Worm (Caenorhabditis elegans) whole organism, L3 larva: ENCODE data around the gene unc-51.

Experiments
- R02D3.7 ChIP-seq: fragments of 150-350 bp; optimal IDR thresholded peaks from 2 replicates; lab custom pipeline; 2014; ENCODE audit warnings: missing biosample characterization, missing genetic modification characterization
- ama-1 ChIP-seq: fragments of 150-350 bp; optimal IDR thresholded peaks from 2 replicates; lab custom pipeline; 2018
- ceh-16 ChIP-seq: sonication (generic microtip); optimal IDR thresholded peaks from 2 replicates; lab custom pipeline; 2017; ENCODE audit warnings: missing biosample characterization, missing genetic modification characterization
- ceh-28 ChIP-seq: fragments of 150-350 bp; optimal IDR thresholded peaks from 2 replicates; lab custom pipeline; 2014; ENCODE audit warnings: missing biosample characterization, missing genetic modification reagents, missing genetic modification characterization
- ceh-82 ChIP-seq: fragments of 150-350 bp; optimal IDR thresholded peaks from 2 replicates; lab custom pipeline; 2014; ENCODE audit warnings: missing biosample characterization, missing genetic modification characterization
- daf-12 ChIP-seq: fragments of 150-350 bp; optimal IDR thresholded peaks from 2 replicates; lab custom pipeline; 2014; ENCODE audit warnings: missing biosample characterization, missing genetic modification reagents, missing genetic modification characterization
- egl-27 ChIP-seq: sonication (generic microtip); optimal IDR thresholded peaks from 4 replicates; lab custom pipeline; 2017; ENCODE audit warnings: missing biosample characterization, missing genetic modification reagents, missing genetic modification characterization
- egl-5 ChIP-seq: fragments of 150-350 bp; optimal IDR thresholded peaks from 2 replicates; lab custom pipeline; 2017; ENCODE audit warnings: missing biosample characterization, missing genetic modification reagents, missing genetic modification characterization, inconsistent platforms
- elt-1 ChIP-seq: fragments of 150-350 bp; optimal IDR thresholded peaks from 2 replicates; lab custom pipeline; 2014; ENCODE audit warnings: missing biosample characterization, missing genetic modification characterization
- elt-2 ChIP-seq: sonication (generic microtip); optimal IDR thresholded peaks from 2 replicates; lab custom pipeline; 2016; ENCODE audit warnings: missing genetic modification reagents, mild to moderate bottlenecking, missing genetic modification characterization, missing compliant biosample characterization
- elt-3 ChIP-seq, 3 experiments: fragments of 150-350 bp in 1 of 3; sonication (generic microtip) in 2 of 3; optimal IDR thresholded peaks; 2 replicates in 2 of 3; 4 replicates in 1 of 3; lab custom pipeline; 2014 to 2017; ENCODE audit warnings: missing biosample characterization in 3 of 3, missing genetic modification characterization in 3 of 3
- fkh-2 ChIP-seq: fragments of 150-350 bp; optimal IDR thresholded peaks from 2 replicates; lab custom pipeline; 2014; ENCODE audit warnings: missing biosample characterization, missing genetic modification reagents, missing genetic modification characterization
- fos-1 ChIP-seq: fragments of 150-350 bp; optimal IDR thresholded peaks from 2 replicates; lab custom pipeline; 2014; ENCODE audit warnings: missing biosample characterization, missing genetic modification characterization
- hmg-11 ChIP-seq: sonication (generic microtip); optimal IDR thresholded peaks from 2 replicates; lab custom pipeline; 2016; ENCODE audit warnings: missing genetic modification characterization, missing compliant biosample characterization
- jun-1 ChIP-seq: fragments of 150-350 bp; optimal IDR thresholded peaks from 2 replicates; lab custom pipeline; 2014; ENCODE audit warnings: missing biosample characterization, missing genetic modification reagents, missing genetic modification characterization
- lin-15B ChIP-seq: fragments of 150-350 bp; optimal IDR thresholded peaks from 2 replicates; lab custom pipeline; 2014; ENCODE audit warnings: missing biosample characterization, missing genetic modification characterization
- lsy-12 ChIP-seq: sonication (generic microtip); optimal IDR thresholded peaks from 2 replicates; lab custom pipeline; 2016; ENCODE audit warnings: mild to moderate bottlenecking, missing genetic modification characterization, missing compliant biosample characterization
- mdl-1 ChIP-seq: fragments of 150-350 bp; optimal IDR thresholded peaks from 2 replicates; lab custom pipeline; 2014; ENCODE audit warnings: missing biosample characterization, missing genetic modification characterization
- nfya-1 ChIP-seq: sonication (generic microtip); optimal IDR thresholded peaks from 2 replicates; lab custom pipeline; 2017; ENCODE audit warnings: missing genetic modification characterization, mild to moderate bottlenecking, missing compliant biosample characterization, antibody characterized with exemption, moderate library complexity; ENCODE audit not compliant: insufficient read depth
- nhr-11 ChIP-seq: fragments of 150-350 bp; optimal IDR thresholded peaks from 2 replicates; lab custom pipeline; 2014; ENCODE audit warnings: missing biosample characterization, missing genetic modification characterization
- nhr-12 ChIP-seq: fragments of 150-350 bp; optimal IDR thresholded peaks from 2 replicates; lab custom pipeline; 2014; ENCODE audit warnings: missing biosample characterization, missing genetic modification characterization
- nhr-237 ChIP-seq: fragments of 150-350 bp; optimal IDR thresholded peaks from 2 replicates; lab custom pipeline; 2014; ENCODE audit warnings: missing biosample characterization, missing genetic modification characterization
- nhr-25 ChIP-seq: sonication (generic microtip); optimal IDR thresholded peaks from 2 replicates; lab custom pipeline; 2017; ENCODE audit warnings: missing biosample characterization, missing genetic modification characterization
- nhr-28 ChIP-seq: fragments of 150-350 bp; optimal IDR thresholded peaks from 2 replicates; lab custom pipeline; 2014; ENCODE audit warnings: missing biosample characterization, missing genetic modification characterization
- nhr-67 ChIP-seq: fragments of 150-350 bp; optimal IDR thresholded peaks from 2 replicates; lab custom pipeline; 2014; ENCODE audit warnings: missing biosample characterization, missing genetic modification characterization
- nhr-76 ChIP-seq: fragments of 150-350 bp; sonication (generic microtip); optimal IDR thresholded peaks from 5 replicates; lab custom pipeline; 2014; ENCODE audit warnings: missing biosample characterization, missing genetic modification characterization
- nhr-77 ChIP-seq: fragments of 150-350 bp; optimal IDR thresholded peaks from 2 replicates; lab custom pipeline; 2014; ENCODE audit warnings: missing biosample characterization, missing genetic modification characterization
- pha-4 ChIP-seq: fragments of 150-350 bp; optimal IDR thresholded peaks from 2 replicates; lab custom pipeline; 2014; ENCODE audit warnings: missing biosample characterization, missing genetic modification reagents, missing genetic modification characterization
- pqm-1 ChIP-seq: fragments of 150-350 bp; optimal IDR thresholded peaks from 2 replicates; lab custom pipeline; 2017; ENCODE audit warnings: missing biosample characterization, missing genetic modification characterization, inconsistent platforms
- sea-2 ChIP-seq: fragments of 150-350 bp; sonication (generic microtip); optimal IDR thresholded peaks from 4 replicates; lab custom pipeline; 2014; ENCODE audit warnings: missing biosample characterization, missing genetic modification reagents, missing genetic modification characterization
- skn-1 ChIP-seq: fragments of 150-350 bp; optimal IDR thresholded peaks from 2 replicates; lab custom pipeline; 2014; ENCODE audit warnings: missing biosample characterization, missing genetic modification characterization
- tbx-2 ChIP-seq: sonication (generic microtip); optimal IDR thresholded peaks from 2 replicates; lab custom pipeline; 2016; ENCODE audit warnings: mild to moderate bottlenecking, missing genetic modification characterization, missing compliant biosample characterization
- zag-1 ChIP-seq: fragments of 150-350 bp; optimal IDR thresholded peaks from 2 replicates; lab custom pipeline; 2014; ENCODE audit warnings: missing biosample characterization, missing genetic modification characterization
- ztf-4 ChIP-seq: fragments of 150-350 bp; optimal IDR thresholded peaks from 2 replicates; lab custom pipeline; 2014; ENCODE audit warnings: missing biosample characterization, missing genetic modification characterization

unc-51 gene

DNA sequence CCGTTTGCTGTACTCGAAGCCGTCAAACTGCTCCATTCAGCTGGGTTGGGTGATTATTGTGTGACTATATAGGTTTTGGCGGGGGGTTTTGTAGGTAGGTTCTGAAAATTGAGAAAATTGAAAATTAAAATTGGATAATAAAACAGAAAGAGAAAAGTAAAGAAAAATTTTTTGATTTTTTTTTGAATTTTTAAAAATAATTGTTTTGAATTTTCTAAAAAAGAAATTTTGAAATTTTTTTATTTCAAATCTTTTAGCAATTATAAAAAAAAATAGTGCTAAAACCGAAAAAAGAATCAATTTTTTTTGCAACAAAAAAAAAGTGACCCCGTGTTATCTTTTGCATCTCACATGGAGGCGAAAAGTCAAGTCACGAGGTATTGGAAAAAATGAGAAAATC is at the start of gene unc-51:
unc-51 (minus strand) TSS at position 101 of the 400 bp plus-strand sequence.
- peak; percentile 12 for TF ChIP-seq pha-4
- TF ChIP-seq elt-2 (tag; lab: Kevin White, UChicago): peak; percentile 7
- no peak for TF ChIP-seq ztf-4 (tag; lab: Kevin White, UChicago)

DNA sequence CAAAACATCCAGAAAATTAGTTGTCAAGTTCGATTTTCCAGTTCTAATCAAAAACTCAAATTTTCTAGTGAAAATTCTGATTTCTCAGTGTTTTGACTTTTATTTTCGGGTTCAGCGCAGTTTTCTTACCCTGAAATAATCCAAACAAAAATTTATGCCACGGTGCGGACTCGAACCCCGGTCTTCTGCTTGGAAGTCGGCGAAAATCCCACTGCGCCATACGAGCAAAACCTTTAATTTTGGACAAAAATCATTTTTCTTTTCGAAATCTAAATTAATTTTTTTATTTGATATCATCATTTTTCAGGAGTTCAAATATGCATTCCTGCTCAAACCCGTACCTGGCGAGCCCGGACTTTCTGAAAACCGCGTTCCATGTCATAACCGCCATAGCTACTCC is 44.8 kb upstream of the unc-51 start, which contains the start of gene srh-233:
srh-233 (plus strand) TSS at position 301 of the 400 bp plus-strand sequence.
- no peak for TF ChIP-seq tbx-2 (tag; lab: Kevin White, UChicago)
- TF ChIP-seq skn-1 (tag; lab: Kevin White, UChicago): no peak
- no peak for TF ChIP-seq nhr-237 (tag; lab: Kevin White, UChicago)
- no peak for TF ChIP-seq nhr-77 (tag; lab: Kevin White, UChicago)
- no peak for TF ChIP-seq R02D3.7 (tag; lab: Kevin White, UChicago)
- no peak for TF ChIP-seq elt-1
- TF ChIP-seq, all 47 proteins: peak for 0

DNA sequence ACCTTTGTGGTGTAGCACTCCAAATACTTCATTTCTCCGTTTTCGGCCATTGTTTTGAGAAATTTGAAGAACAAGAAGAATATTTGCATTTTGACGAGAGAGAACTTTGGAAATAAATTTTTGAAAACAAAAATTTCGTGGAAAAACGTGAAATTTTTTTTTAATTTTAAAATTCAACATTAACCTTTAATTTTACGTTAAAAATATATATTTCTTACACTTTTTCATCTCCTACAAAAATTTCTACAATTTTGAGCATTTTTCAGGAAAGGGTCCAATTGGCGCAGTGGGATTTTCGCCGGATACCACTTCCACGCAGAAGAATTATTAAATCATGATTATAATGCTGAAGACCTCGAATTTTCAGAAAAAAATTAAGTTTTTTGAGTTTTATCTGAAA is 43.0 kb upstream of the unc-51 start, which contains the start of gene spe-19:
spe-19 (minus strand) TSS at position 101 of the 400 bp plus-strand sequence.
- no peak for TF ChIP-seq nhr-25 (tag; lab: Kevin White, UChicago)
- no peak for TF ChIP-seq fos-1 (tag; lab: Kevin White, UChicago)
- TF ChIP-seq pqm-1 (tag; lab: Kevin White, UChicago): no peak
- no peak for TF ChIP-seq jun-1
- no peak for TF ChIP-seq egl-5 (tag; lab: Kevin White, UChicago)
- no peak for TF ChIP-seq hmg-11 (tag; lab: Kevin White, UChicago)
- TF ChIP-seq nhr-12 (tag; lab: Kevin White, UChicago): no peak
- no peak for TF ChIP-seq lin-15B
- TF ChIP-seq ceh-82 (tag; lab: Kevin White, UChicago): no peak
- TF ChIP-seq daf-12 (tag; lab: Kevin White, UChicago): no peak
- TF ChIP-seq nhr-76 (tag; lab: Kevin White, UChicago): no peak
- TF ChIP-seq egl-27 (tag; lab: Kevin White, UChicago): no peak
- TF ChIP-seq pha-4: no peak
- no peak for TF ChIP-seq nhr-67
- TF ChIP-seq nhr-11 (tag; lab: Kevin White, UChicago): no peak
- TF ChIP-seq elt-2 (tag; lab: Kevin White, UChicago): no peak
- TF ChIP-seq nhr-28 (tag; lab: Kevin White, UChicago): no peak

DNA sequence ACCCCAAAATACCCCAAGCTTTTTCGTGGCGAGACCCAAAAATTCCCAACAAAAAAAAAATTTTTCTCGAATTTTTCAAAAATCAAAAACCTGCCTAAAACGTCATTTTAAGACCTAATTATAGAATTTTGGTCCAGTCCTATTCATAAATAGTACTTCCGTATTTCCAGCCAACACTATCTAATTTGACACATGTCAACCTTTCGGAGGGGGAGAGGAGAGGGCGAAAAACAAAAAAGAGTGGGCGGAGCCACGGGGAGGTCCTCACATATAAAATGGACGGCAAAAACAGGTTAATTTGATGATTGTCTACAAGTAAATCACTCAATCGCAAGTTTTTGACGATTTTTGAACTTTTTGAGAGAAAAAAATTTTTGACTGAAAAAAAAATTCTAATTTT is 33.0 kb upstream of the unc-51 start, which contains the start of gene Y113G7A.16:
Y113G7A.16 (plus strand) TSS at position 301 of the 400 bp plus-strand sequence.
- TF ChIP-seq ama-1 (lab: Kevin White, UChicago): no peak
- TF ChIP-seq ceh-16 (tag; lab: Kevin White, UChicago): no peak
- TF ChIP-seq skn-1 (tag; lab: Kevin White, UChicago): no peak
- TF ChIP-seq lsy-12 (tag; lab: Kevin White, UChicago): no peak
- no peak for TF ChIP-seq fkh-2 (tag; lab: Kevin White, UChicago)
- TF ChIP-seq ceh-82 (tag; lab: Kevin White, UChicago): no peak
- TF ChIP-seq zag-1 (tag; lab: Kevin White, UChicago): no peak
- TF ChIP-seq jun-1: no peak
- no peak for TF ChIP-seq ceh-28 (tag; lab: Kevin White, UChicago)
- TF ChIP-seq sea-2 (GFP tag; lab: Kevin White, UChicago): no peak
- TF ChIP-seq nhr-76 (tag; lab: Kevin White, UChicago): no peak
- no peak for TF ChIP-seq pha-4
- no peak for TF ChIP-seq nhr-25 (tag; lab: Kevin White, UChicago)
- TF ChIP-seq, all 47 proteins: peak for 0

DNA sequence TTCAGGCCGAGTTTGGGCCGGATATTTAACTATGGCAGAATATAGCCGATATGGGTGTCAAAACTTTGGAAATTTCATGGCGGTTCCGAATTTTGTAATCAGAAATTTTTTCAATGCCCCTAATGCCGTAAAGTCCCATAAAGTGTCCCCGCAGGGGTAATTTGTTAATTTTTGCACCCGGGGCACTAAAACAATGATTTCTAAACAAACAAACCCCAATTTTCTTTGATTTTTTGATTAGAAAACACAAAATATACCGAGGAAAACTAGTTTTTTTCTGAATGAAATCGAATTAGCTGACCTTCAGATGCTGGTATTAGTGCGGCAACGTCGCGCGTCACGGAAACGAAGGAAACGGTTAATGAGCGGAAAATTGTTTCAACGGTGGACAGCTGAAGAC is 30.6 kb upstream of the unc-51 start:
- TF ChIP-seq mdl-1 (no peak), lin-15B (no peak), pha-4 (no peak), egl-27 (tag; lab: Kevin White, UChicago) (no peak), elt-1 (no peak), elt-3 (tag; optimal IDR thresholded peaks at IDR 0.05; lab: Kevin White, UChicago) (no peak), fos-1 (tag; lab: Kevin White, UChicago) (no peak), sea-2 (GFP tag; lab: Kevin White, UChicago) (no peak), nhr-12 (tag; lab: Kevin White, UChicago) (no peak), hmg-11 (tag; lab: Kevin White, UChicago) (no peak), ceh-82 (tag; lab: Kevin White, UChicago) (no peak), nfya-1 (tag; lab: Kevin White, UChicago) (no peak)
